Worm (Caenorhabditis elegans): ENCODE data around the gene enee-1.

DNA sequence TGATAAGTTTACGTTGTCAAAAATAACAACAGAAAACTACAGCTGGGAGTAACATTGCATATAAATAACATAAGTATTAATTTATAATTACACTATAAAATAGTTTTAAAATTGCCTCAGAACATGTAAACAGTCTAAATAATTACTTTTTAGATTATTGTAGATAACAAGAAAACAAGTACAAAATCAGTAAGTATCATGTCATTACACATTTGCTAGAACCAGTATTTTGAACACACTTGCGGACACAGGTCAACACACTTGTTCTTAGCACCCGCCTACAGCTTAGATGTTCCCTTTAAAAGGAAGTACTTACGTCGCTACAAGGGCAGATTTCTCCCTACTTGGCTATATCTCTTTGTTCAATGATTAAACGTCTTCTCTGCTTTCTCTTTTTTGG is 9.4 kb downstream of the enee-1 start, which contains the start of gene F23F1.2:
- TF ChIP-seq dao-5 (tag; optimal IDR thresholded peaks at IDR 0.05) (no peak), him-1 (tag; optimal IDR thresholded peaks at IDR 0.05) (no peak), W03F9.2 (tag; optimal IDR thresholded peaks at IDR 0.05) (no peak)

Measured in whole organism, L4/young adult.